Fruit fly (Drosophila melanogaster) whole organism, embryonic: ENCODE measurements around the gene CtsF.

Source experiments
- Bgb ChIP-seq: fragments of 200-800 bp; sonication (Bioruptor generic); IDR thresholded peaks from 2 replicates; pipeline ENCODE4 v1.3.6; 2022; ENCODE audit warnings: missing biosample characterization, missing genetic modification characterization; ENCODE audit not compliant: partially characterized antibody
- CG10209 ChIP-seq: fragments of 200-800 bp; sonication (Bioruptor generic); optimal IDR thresholded peaks from 3 replicates; lab custom pipeline; 2017; ENCODE audit warnings: missing biosample characterization, mild to moderate bottlenecking, missing genetic modification characterization, missing genetic modification reagents
- CG11093 ChIP-seq: fragments of 200-800 bp; sonication (Bioruptor generic); IDR thresholded peaks from 3 replicates; pipeline ENCODE4 v1.3.6; 2022; ENCODE audit warnings: missing biosample characterization, missing genetic modification characterization
- CG12769 ChIP-seq: fragments of 200-800 bp; sonication (Bioruptor generic); optimal IDR thresholded peaks from 2 replicates; lab custom pipeline; 2019; ENCODE audit warnings: missing biosample characterization, mild to moderate bottlenecking, missing genetic modification characterization, moderate library complexity
- CG13424 ChIP-seq: fragments of 200-800 bp; sonication (Bioruptor generic); optimal IDR thresholded peaks from 2 replicates; lab custom pipeline; 2019; ENCODE audit warnings: missing biosample characterization, mild to moderate bottlenecking, missing genetic modification characterization, moderate library complexity
- CG13624 ChIP-seq: fragments of 200-800 bp; sonication (Bioruptor generic); optimal IDR thresholded peaks from 2 replicates; lab custom pipeline; 2016; ENCODE audit warnings: missing biosample characterization, missing genetic modification characterization
- CG15514 ChIP-seq: fragments of 200-800 bp; sonication (Bioruptor generic); optimal IDR thresholded peaks from 3 replicates; lab custom pipeline; 2017; ENCODE audit warnings: missing biosample characterization, missing genetic modification characterization, mild to moderate bottlenecking, moderate library complexity, missing genetic modification reagents
- CG15696 ChIP-seq: fragments of 200-800 bp; sonication (Bioruptor generic); optimal IDR thresholded peaks from 2 replicates; lab custom pipeline; 2019; ENCODE audit warnings: missing biosample characterization, mild to moderate bottlenecking, missing genetic modification characterization, moderate library complexity
- CG2678 ChIP-seq: fragments of 200-800 bp; sonication (Bioruptor generic); optimal IDR thresholded peaks from 3 replicates; lab custom pipeline; 2019; ENCODE audit warnings: missing biosample characterization, mild to moderate bottlenecking, missing genetic modification characterization, moderate library complexity
- CG3163 ChIP-seq: fragments of 200-800 bp; sonication (Bioruptor generic); optimal IDR thresholded peaks from 3 replicates; lab custom pipeline; 2016; ENCODE audit warnings: missing biosample characterization, missing genetic modification characterization
- CG34376 ChIP-seq: fragments of 200-800 bp; sonication (Bioruptor generic); optimal IDR thresholded peaks from 2 replicates; lab custom pipeline; 2018; ENCODE audit warnings: missing biosample characterization, mild to moderate bottlenecking, missing genetic modification characterization
- CG3726 ChIP-seq: fragments of 200-800 bp; sonication (Bioruptor generic); IDR thresholded peaks from 3 replicates; pipeline ENCODE4, ENCODE4 v1.3.6; 2022; ENCODE audit warnings: missing biosample characterization, missing genetic modification characterization
- CG43689 ChIP-seq: fragments of 200-800 bp; sonication (Bioruptor generic); IDR thresholded peaks from 2 replicates; pipeline ENCODE4 v1.3.6; 2022; ENCODE audit warnings: missing biosample characterization, missing genetic modification characterization
- Dad ChIP-seq: fragments of 200-800 bp; sonication (Bioruptor generic); optimal IDR thresholded peaks from 3 replicates; lab custom pipeline; 2016; ENCODE audit warnings: missing biosample characterization, missing genetic modification characterization
- Dip2 ChIP-seq: fragments of 200-800 bp; sonication (Bioruptor generic); IDR thresholded peaks from 2 replicates; pipeline ENCODE4 v1.3.6; 2022; ENCODE audit warnings: missing biosample characterization, missing genetic modification characterization
- Dp ChIP-seq: fragments of 200-800 bp; sonication (Bioruptor generic); optimal IDR thresholded peaks from 2 replicates; lab custom pipeline; 2018; ENCODE audit warnings: missing biosample characterization, mild to moderate bottlenecking, missing genetic modification characterization, moderate library complexity
- Dref ChIP-seq: fragments of 200-800 bp; sonication (Bioruptor generic); IDR thresholded peaks from 2 replicates; pipeline ENCODE4 v1.3.6; 2022; ENCODE audit warnings: missing biosample characterization, missing genetic modification characterization
- HmgZ ChIP-seq: fragments of 200-800 bp; sonication (Bioruptor generic); optimal IDR thresholded peaks from 2 replicates; lab custom pipeline; 2018; ENCODE audit warnings: missing biosample characterization, mild to moderate bottlenecking, missing genetic modification characterization
- Hr3 ChIP-seq: fragments of 200-800 bp; sonication (Bioruptor generic); optimal IDR thresholded peaks from 3 replicates; lab custom pipeline; 2016; ENCODE audit warnings: missing biosample characterization, missing genetic modification characterization
- Jarid2 ChIP-seq: fragments of 200-800 bp; sonication (Bioruptor generic); optimal IDR thresholded peaks from 3 replicates; lab custom pipeline; 2017; ENCODE audit warnings: mild to moderate bottlenecking, missing biosample characterization, missing genetic modification reagents, missing genetic modification characterization
- Lim3 ChIP-seq: fragments of 200-800 bp; sonication (Bioruptor generic); IDR thresholded peaks from 2 replicates; pipeline ENCODE4 v1.3.6; 2022; ENCODE audit warnings: missing biosample characterization, missing genetic modification characterization
- MESR4 ChIP-seq: fragments of 200-800 bp; sonication (Bioruptor generic); optimal IDR thresholded peaks from 2 replicates; lab custom pipeline; 2018; ENCODE audit warnings: missing biosample characterization, mild to moderate bottlenecking, missing genetic modification characterization, moderate library complexity
- Mad ChIP-seq: fragments of 200-800 bp; sonication (Bioruptor generic); optimal IDR thresholded peaks from 2 replicates; lab custom pipeline; 2016; ENCODE audit warnings: missing biosample characterization, missing genetic modification characterization
- Max ChIP-seq: fragments of 200-800 bp; sonication (Bioruptor generic); optimal IDR thresholded peaks from 2 replicates; lab custom pipeline; 2016; ENCODE audit warnings: missing biosample characterization, mild to moderate bottlenecking, missing genetic modification characterization
- Med ChIP-seq: fragments of 200-800 bp; sonication (Bioruptor generic); peaks from one replicate; lab custom pipeline; 2016; ENCODE audit warnings: missing biosample characterization, missing genetic modification characterization, mild to moderate bottlenecking, inconsistent platforms, moderate library complexity
- Pdp1 ChIP-seq, 2 experiments: fragments of 200-800 bp; sonication (Bioruptor generic); optimal IDR thresholded peaks; 3 replicates each; lab custom pipeline; 2016; ENCODE audit warnings: missing biosample characterization in 2 of 2, missing genetic modification characterization in 2 of 2, mild to moderate bottlenecking in 1 of 2, moderate library complexity in 1 of 2
- Scr ChIP-seq: fragments of 200-800 bp; sonication (Bioruptor generic); IDR thresholded peaks from 2 replicates; pipeline ENCODE4 v1.3.6; 2022; ENCODE audit warnings: missing biosample characterization, missing genetic modification characterization; ENCODE audit not compliant: partially characterized antibody
- Sry-δ ChIP-seq: fragments of 200-800 bp; sonication (Bioruptor generic); optimal IDR thresholded peaks from 2 replicates; lab custom pipeline; 2016; ENCODE audit warnings: missing biosample characterization, missing genetic modification characterization
- amos ChIP-seq: fragments of 200-800 bp; sonication (Bioruptor generic); IDR thresholded peaks from 2 replicates; pipeline ENCODE4 v1.3.6; 2022; ENCODE audit warnings: missing biosample characterization, missing genetic modification characterization; ENCODE audit not compliant: partially characterized antibody
- ash1 ChIP-seq: fragments of 200-800 bp; sonication (Bioruptor generic); optimal IDR thresholded peaks from 2 replicates; lab custom pipeline; 2018; ENCODE audit warnings: missing biosample characterization, mild to moderate bottlenecking, missing genetic modification characterization
- ci ChIP-seq: fragments of 200-800 bp; sonication (Bioruptor generic); IDR thresholded peaks from 3 replicates; pipeline ENCODE4 v1.3.6; 2022; ENCODE audit warnings: missing biosample characterization, missing genetic modification characterization
- dm ChIP-seq: fragments of 200-800 bp; sonication (Bioruptor generic); optimal IDR thresholded peaks from 3 replicates; lab custom pipeline; 2016; ENCODE audit warnings: missing biosample characterization, missing genetic modification characterization
- ewg ChIP-seq: fragments of 200-800 bp; sonication (Bioruptor generic); optimal IDR thresholded peaks from 3 replicates; lab custom pipeline; 2017; ENCODE audit warnings: mild to moderate bottlenecking, missing biosample characterization, missing genetic modification reagents, missing genetic modification characterization
- fd96Cb ChIP-seq: fragments of 200-800 bp; sonication (Bioruptor generic); optimal IDR thresholded peaks from 2 replicates; lab custom pipeline; 2018; ENCODE audit warnings: missing biosample characterization, mild to moderate bottlenecking, missing genetic modification characterization, moderate library complexity
- hbn ChIP-seq: fragments of 200-800 bp; sonication (Bioruptor generic); IDR thresholded peaks from 2 replicates; pipeline ENCODE4 v1.3.6; 2022; ENCODE audit warnings: missing biosample characterization, missing genetic modification characterization; ENCODE audit not compliant: partially characterized antibody
- her ChIP-seq: fragments of 200-800 bp; sonication (Bioruptor generic); optimal IDR thresholded peaks from 2 replicates; lab custom pipeline; 2016; ENCODE audit warnings: missing biosample characterization, missing genetic modification characterization
- ind ChIP-seq: fragments of 200-800 bp; sonication (Bioruptor generic); optimal IDR thresholded peaks from 3 replicates; lab custom pipeline; 2016; ENCODE audit warnings: missing biosample characterization, missing genetic modification characterization
- kay ChIP-seq: fragments of 200-800 bp; sonication (Bioruptor generic); optimal IDR thresholded peaks from 2 replicates; lab custom pipeline; 2016; ENCODE audit warnings: missing biosample characterization, missing genetic modification characterization
- knrl ChIP-seq: fragments of 200-800 bp; sonication (Bioruptor generic); IDR thresholded peaks from 3 replicates; pipeline ENCODE4 v1.3.6; 2022; ENCODE audit warnings: missing biosample characterization, missing genetic modification characterization; ENCODE audit not compliant: partially characterized antibody
- nerfin-1 ChIP-seq: fragments of 200-800 bp; sonication (Bioruptor generic); optimal IDR thresholded peaks from 3 replicates; lab custom pipeline; 2019; ENCODE audit warnings: missing biosample characterization, mild to moderate bottlenecking, missing genetic modification characterization, moderate library complexity
- nom ChIP-seq: fragments of 200-800 bp; sonication (Bioruptor generic); optimal IDR thresholded peaks from 2 replicates; lab custom pipeline; 2017; ENCODE audit warnings: missing biosample characterization, missing genetic modification characterization, mild to moderate bottlenecking, moderate library complexity, missing genetic modification reagents
- org-1 ChIP-seq: fragments of 200-800 bp; sonication (Bioruptor generic); optimal IDR thresholded peaks from 2 replicates; lab custom pipeline; 2017; ENCODE audit warnings: missing biosample characterization, missing genetic modification characterization
- pho ChIP-seq: fragments of 200-800 bp; sonication (Bioruptor generic); optimal IDR thresholded peaks from 2 replicates; lab custom pipeline; 2016; ENCODE audit warnings: missing biosample characterization, missing genetic modification characterization
- pita ChIP-seq: fragments of 200-800 bp; sonication (Bioruptor generic); optimal IDR thresholded peaks from 2 replicates; lab custom pipeline; 2017; ENCODE audit warnings: missing biosample characterization, mild to moderate bottlenecking, missing genetic modification characterization
- rib ChIP-seq: fragments of 200-800 bp; sonication (Bioruptor generic); IDR thresholded peaks from 2 replicates; pipeline ENCODE4 v1.3.6; 2022; ENCODE audit warnings: missing biosample characterization, missing genetic modification characterization
- salm ChIP-seq: fragments of 200-800 bp; sonication (Bioruptor generic); optimal IDR thresholded peaks from 2 replicates; lab custom pipeline; 2018; ENCODE audit warnings: missing biosample characterization, mild to moderate bottlenecking, missing genetic modification characterization
- sima ChIP-seq: fragments of 200-800 bp; sonication (Bioruptor generic); optimal IDR thresholded peaks from 2 replicates; lab custom pipeline; 2016; ENCODE audit warnings: missing biosample characterization, missing genetic modification characterization
- vvl ChIP-seq: fragments of 200-800 bp; sonication (Bioruptor generic); IDR thresholded peaks from 2 replicates; pipeline ENCODE4 v1.3.6; 2022; ENCODE audit warnings: missing biosample characterization, missing genetic modification characterization
- zen ChIP-seq: fragments of 200-800 bp; sonication (Bioruptor generic); optimal IDR thresholded peaks from 3 replicates; lab custom pipeline; 2018; ENCODE audit warnings: missing biosample characterization, mild to moderate bottlenecking, missing genetic modification characterization, moderate library complexity

The CtsF gene

dm6 chr3R:5217278-5217714 is 34.2 kb downstream of the CtsF start, which contains the start of gene cno (continued):
- TF ChIP-seq Dip2 (GFP tag; lab: Robert Waterston, UW) (no peak), Jarid2 (GFP tag; lab: Kevin White, UChicago) (peak; percentile 91), Lim3 (no peak), Mad (GFP tag; lab: Kevin White, UChicago) (peak; percentile 9), her (peak; percentile 36), CG3726 (no peak; the same call in 2 of the 3 replicates), Hr3 (GFP tag; lab: Kevin White, UChicago) (no peak), Sry-δ (GFP tag; lab: Kevin White, UChicago) (peak; percentile 52), pho (GFP tag; lab: Kevin White, UChicago) (peak; percentile 21), ash1 (GFP tag; lab: Kevin White, UChicago) (no peak), ewg (GFP tag; lab: Kevin White, UChicago) (peak; percentile 80), CG34376 (peak; percentile 28), Scr (GFP tag; lab: Robert Waterston, UW) (0 out of 2 replicates have a peak, but pooled peaks have one; percentile 22), Pdp1 (GFP tag; optimal IDR thresholded peaks at IDR 0.05; lab: Kevin White, UChicago) (peak in 1 of 2 experiments; percentile 60), Dad (no peak), amos (GFP tag; lab: Robert Waterston, UW) (peak; percentile 59), pita (GFP tag; lab: Kevin White, UChicago) (peak; percentile 87), vvl (GFP tag; lab: Robert Waterston, UW) (peak; percentile 35; the same call in 1 of the 2 replicates), nerfin-1 (tag; lab: Kevin White, UChicago) (peak; percentile 19), CG13624 (peak; percentile 44), knrl (GFP tag; lab: Robert Waterston, UW) (peak; percentile 51; the same call in 1 of the 3 replicates), Dp (GFP tag; lab: Kevin White, UChicago) (peak; percentile 81), ci (GFP tag; lab: Robert Waterston, UW) (peak; percentile 74; the same call in 2 of the 3 replicates), CG2678 (tag; lab: Kevin White, UChicago) (no peak), CG3163 (GFP tag; lab: Kevin White, UChicago) (peak; percentile 7), CG11093 (GFP tag; lab: Robert Waterston, UW) (no peak), MESR4 (peak; percentile 65), fd96Cb (tag; lab: Kevin White, UChicago) (no peak), salm (tag; lab: Kevin White, UChicago) (peak; percentile 39), Bgb (peak; percentile 65; the same call in 1 of the 2 replicates), dm (peak; percentile 6), Max (GFP tag; lab: Kevin White, UChicago) (peak; percentile 21), nom (GFP tag; lab: Kevin White, UChicago) (peak; percentile 67), zen (peak; percentile 6), sima (no peak), ind (GFP tag; lab: Kevin White, UChicago) (no peak), Med (peak; percentile 89), kay (GFP tag; lab: Kevin White, UChicago) (no peak), CG12769 (peak; percentile 17), CG15514 (GFP tag; lab: Kevin White, UChicago) (peak; percentile 72), hbn (GFP tag; lab: Robert Waterston, UW) (peak; percentile 35; the same call in 1 of the 2 replicates), CG10209 (GFP tag; lab: Kevin White, UChicago) (no peak), CG43689 (GFP tag; lab: Robert Waterston, UW) (no peak), org-1 (no peak), Dref (GFP tag; lab: Robert Waterston, UW) (peak; percentile 45), rib (GFP tag; lab: Robert Waterston, UW) (peak; percentile 82), CG15696 (tag; lab: Kevin White, UChicago) (peak; percentile 2), CG13424 (tag; lab: Kevin White, UChicago) (peak; percentile 5), HmgZ (tag; lab: Kevin White, UChicago) (peak; percentile 56)
